Worm (Caenorhabditis elegans) whole organism, L4/young adult: ENCODE results near the gene ugt-49.

Experiments used
- W03F9.2 ChIP-seq: fragments of 150-350 bp; optimal IDR thresholded peaks from 2 replicates; lab custom pipeline; 2014; ENCODE audit warnings: missing biosample characterization, missing genetic modification characterization
- dao-5 ChIP-seq: sonication (generic microtip); optimal IDR thresholded peaks from 2 replicates; lab custom pipeline; 2016; ENCODE audit warnings: missing genotype, missing genetic modification characterization, moderate library complexity, missing compliant biosample characterization
- him-1 ChIP-seq: sonication (generic microtip); optimal IDR thresholded peaks from 2 replicates; lab custom pipeline; 2016; ENCODE audit warnings: missing genotype, missing genetic modification reagents, missing genetic modification characterization, missing compliant biosample characterization

DNA sequence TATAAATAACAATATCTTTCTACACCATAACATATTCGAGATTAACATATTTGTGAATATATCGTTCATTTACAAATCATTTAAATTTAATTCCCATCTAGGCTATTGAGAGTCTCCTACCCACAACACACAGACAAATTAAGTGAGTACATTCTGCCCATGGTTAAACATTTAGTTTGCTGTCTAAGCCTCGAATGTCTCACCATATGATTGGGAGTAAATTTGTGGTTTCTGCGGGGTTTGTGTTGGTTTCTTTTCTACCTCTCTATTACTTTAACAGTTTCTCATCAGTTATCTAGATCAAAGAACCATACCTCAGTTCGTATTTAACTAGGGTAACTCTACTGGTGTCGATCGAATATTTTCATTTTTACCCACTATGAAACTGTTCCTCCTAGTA lies 26.3 kb downstream of the ugt-49 start, which contains the start of gene ugt-2:
- TF ChIP-seq W03F9.2 (tag; lab: Kevin White, UChicago), result no peak
- no peak for TF ChIP-seq dao-5 (tag; lab: Kevin White, UChicago)
- no peak for TF ChIP-seq him-1 (tag; lab: Kevin White, UChicago)
